Fruit fly (Drosophila melanogaster): ENCODE data around the gene Sytbeta.

Sytbeta gene

dm6 chr3L:15054477-15054876, 10.3 kb downstream of the Sytbeta start, which contains the start of gene EAChm:
TSS of gene EAChm (plus strand) at chr3L:15054777.
- TF ChIP-seq noc (tag; optimal IDR thresholded peaks at IDR 0.05), result no peak

DNA sequence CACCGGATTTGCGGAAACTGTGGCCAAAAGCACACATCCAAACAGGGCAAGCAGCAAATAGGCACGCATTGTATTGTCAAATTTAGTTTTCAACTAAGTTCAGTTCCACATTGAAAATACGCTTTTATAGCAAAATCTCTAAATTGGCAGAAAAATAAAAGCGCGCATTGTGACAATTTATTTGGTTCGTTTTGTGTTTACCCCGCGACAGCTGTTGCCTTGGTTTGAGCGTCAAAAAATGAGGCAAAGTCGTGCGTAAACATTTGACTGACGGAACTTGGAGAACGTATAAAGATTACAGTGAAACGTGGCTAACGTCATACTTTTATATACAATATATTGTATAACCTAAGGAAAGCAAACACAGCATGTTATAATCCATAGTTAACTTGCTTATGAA, 10.7 kb downstream of the Sytbeta start, which contains the start of gene CG18649:
CG18649 (minus strand) TSS at position 101 of the 400 bp plus-strand sequence.
- TF ChIP-seq noc (tag; optimal IDR thresholded peaks at IDR 0.05), result no peak

- no peak for TF ChIP-seq noc (tag; optimal IDR thresholded peaks at IDR 0.05)
These were observed 11.5 kb downstream of the Sytbeta start, which contains the start of gene CG43680 for dm6 chr3L:15053251-15053650. TSS of gene CG43680 (minus strand) at chr3L:15053351.

dm6 chr3L:15052390-15052789, 12.4 kb downstream of the Sytbeta start, which contains the start of gene CG13461:
TSS of gene CG13461 (minus strand) at chr3L:15052490.
- TF ChIP-seq noc (tag; optimal IDR thresholded peaks at IDR 0.05), result no peak

dm6 chr3L:15051325-15051724, 13.5 kb downstream of the Sytbeta start, which contains the start of gene CG43679:
TSS of gene CG43679 (minus strand) at chr3L:15051425.
- TF ChIP-seq noc (tag; optimal IDR thresholded peaks at IDR 0.05), result no peak

- TF ChIP-seq noc (tag; optimal IDR thresholded peaks at IDR 0.05), result no peak
These were observed 14.1 kb downstream of the Sytbeta start, which contains the start of gene CG12310 for dm6 chr3L:15050706-15051105. TSS of gene CG12310 (minus strand) at chr3L:15050806.

DNA sequence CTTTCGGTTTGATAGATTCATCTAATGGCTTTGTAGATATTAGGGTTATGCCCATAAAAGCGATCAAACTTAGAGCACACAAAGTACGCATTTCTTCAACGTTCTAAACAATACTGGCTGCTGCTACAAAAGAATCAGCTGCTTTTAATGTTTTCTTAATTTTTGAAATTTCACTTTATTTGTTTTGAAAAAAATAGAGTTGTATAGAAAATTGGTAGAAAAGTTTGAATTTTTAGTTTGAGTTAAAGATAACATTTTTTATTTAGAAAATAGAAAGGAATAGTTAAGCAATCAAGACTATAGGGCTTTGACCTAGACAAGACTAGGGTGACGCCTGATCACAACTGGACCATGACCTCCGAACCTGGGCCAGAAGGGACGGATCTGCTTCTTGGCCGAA, 14.7 kb downstream of the Sytbeta start, which contains the start of gene CG18581:
CG18581 (minus strand) TSS at position 101 of the 400 bp plus-strand sequence.
- no peak for TF ChIP-seq noc (tag; optimal IDR thresholded peaks at IDR 0.05)

- no peak for TF ChIP-seq noc (tag; optimal IDR thresholded peaks at IDR 0.05)
These were observed 15.4 kb downstream of the Sytbeta start, which contains the start of gene CG43678 for dm6 chr3L:15049395-15049794. TSS of gene CG43678 (minus strand) at chr3L:15049495.

DNA sequence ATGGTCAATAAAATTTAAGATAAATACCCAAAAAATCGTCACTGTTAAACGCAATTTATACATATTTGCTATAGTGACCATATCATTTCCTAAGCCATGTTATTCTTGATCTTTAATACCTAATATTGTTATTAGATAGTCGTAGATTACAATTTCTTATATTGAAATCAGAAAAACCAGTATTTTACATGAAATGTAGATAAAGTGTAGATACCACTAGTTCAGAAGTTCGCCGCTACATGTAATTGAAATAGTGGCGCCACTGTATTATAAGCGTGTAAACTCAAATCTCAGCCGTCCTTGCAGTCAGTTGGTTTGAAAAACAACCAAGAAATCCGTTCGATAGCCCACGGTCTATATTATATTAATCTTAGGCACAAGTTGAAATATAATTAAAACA, 16.7 kb downstream of the Sytbeta start:
- no peak for TF ChIP-seq noc (tag; optimal IDR thresholded peaks at IDR 0.05)

- TF ChIP-seq noc (tag; optimal IDR thresholded peaks at IDR 0.05), result no peak
These were observed 17.2 kb downstream of the Sytbeta start for dm6 chr3L:15047606-15048005.

dm6 chr3L:15045114-15045513, 19.7 kb downstream of the Sytbeta start:
- TF ChIP-seq noc (tag; optimal IDR thresholded peaks at IDR 0.05), result no peak

DNA sequence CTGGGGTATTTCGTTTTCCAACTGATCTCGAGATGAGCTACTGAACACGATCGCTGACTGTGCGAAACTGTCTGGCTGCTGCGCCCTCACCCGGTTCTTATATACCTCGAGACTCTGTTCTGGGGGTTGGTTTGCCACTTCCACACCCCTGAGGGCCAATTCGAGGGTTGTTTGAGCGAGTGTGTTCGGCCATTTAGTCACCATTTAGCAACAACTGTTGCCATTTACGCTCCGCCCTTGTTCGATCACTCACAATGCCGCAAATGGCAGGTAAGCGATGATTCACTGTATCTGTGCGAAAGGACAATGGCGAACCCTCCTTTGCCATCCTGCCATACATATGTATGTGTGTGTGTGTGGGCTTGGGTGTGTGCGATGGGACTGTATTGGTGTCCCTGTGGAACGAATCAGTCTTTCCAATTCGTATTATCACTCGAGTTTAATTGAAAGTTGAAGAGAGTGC, 20.9 kb downstream of the Sytbeta start, which contains the start of gene ind:
ind (minus strand) TSS at position 51 of the 463 bp plus-strand sequence.
- no peak for TF ChIP-seq noc (tag; optimal IDR thresholded peaks at IDR 0.05)

DNA sequence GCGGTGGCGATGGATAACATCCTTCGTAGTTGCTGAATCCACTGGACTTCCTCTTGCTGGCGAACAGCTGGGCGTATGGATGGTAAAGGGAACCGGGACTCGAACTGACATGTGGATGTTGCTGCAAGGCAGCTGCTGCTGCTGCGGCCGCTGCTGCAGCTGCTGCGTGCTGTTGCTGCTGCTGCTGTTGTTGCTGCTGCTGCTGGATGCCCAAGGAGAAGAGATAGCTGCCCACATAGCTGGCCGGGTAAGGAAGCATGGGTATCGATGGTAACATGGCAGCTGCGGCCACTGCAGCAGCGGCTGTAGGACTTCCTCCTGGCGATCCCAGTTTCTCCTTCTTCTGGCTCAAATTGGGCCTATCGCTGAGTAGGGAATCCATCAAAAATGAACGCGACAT, 21.3 kb downstream of the Sytbeta start:
- no peak for TF ChIP-seq noc (tag; optimal IDR thresholded peaks at IDR 0.05)

DNA sequence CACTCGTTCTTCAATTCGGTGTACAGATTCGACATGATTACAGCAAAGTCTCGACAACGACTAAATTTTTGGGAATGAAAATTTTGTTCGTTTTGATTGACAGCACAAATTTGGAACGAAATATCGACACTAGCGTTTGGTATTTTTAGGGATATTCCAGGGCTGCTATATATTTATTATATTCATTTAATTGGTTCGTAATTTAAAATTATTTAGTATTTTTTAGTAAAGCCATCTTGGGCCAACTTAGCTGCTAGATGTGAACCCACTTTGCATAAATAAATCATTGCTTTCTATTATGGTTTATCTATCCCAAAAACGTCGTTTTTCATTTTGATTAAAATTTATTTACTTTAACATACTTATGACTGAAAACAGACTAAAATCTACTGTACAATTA, 22.3 kb downstream of the Sytbeta start, which contains the start of gene Rpn12R:
Rpn12R (minus strand) TSS at position 101 of the 400 bp plus-strand sequence.
- TF ChIP-seq noc (tag; optimal IDR thresholded peaks at IDR 0.05), result no peak

DNA sequence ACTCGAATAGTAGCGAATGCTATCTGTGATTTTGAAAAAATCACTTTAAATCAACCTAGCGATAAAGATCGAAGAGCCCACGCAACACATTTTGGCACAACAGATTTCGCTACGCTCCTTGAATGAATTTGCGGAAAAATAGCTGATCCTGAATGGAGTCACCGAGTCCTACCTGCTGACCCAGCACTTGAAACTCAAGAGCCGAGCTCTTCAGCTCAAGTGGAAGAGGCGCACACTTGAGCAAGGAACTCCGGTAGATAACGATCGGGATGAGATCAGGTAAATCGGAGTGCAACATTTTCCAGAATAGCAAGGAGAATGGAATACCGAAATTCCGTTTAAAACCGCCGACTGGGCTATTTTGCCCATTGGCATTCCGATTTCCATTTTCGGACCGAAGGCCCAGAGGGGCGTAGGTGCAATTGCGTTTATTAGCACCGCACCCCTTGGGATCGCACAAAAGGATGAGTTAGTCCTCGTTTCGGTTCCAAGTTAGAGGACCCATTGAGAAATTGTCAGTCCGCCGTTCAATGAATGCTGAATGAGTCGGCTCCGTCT, 24.4 kb downstream of the Sytbeta start:
- TF ChIP-seq noc (tag; optimal IDR thresholded peaks at IDR 0.05), result no peak

DNA sequence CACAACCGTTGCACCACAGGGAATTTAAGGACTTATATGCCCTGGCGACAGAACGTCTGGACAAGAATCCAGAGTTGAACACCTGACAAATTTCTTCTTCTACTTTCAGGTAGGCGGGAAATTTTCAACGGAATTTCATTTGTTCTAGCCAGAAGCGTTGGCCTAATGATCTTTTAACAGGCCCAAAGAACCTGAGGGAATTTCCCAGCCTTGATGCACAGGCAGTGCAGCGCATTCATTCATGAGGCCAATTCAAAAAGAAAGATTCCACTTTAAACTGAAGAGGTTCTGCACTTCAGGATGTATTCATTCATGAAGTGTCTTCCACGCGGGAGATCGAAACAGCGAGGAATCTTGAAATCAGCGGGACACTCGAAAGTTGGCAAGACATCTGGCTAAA, 25.3 kb downstream of the Sytbeta start:
- TF ChIP-seq noc (tag; optimal IDR thresholded peaks at IDR 0.05), result no peak

- TF ChIP-seq noc (tag; optimal IDR thresholded peaks at IDR 0.05), result no peak
These were observed 29.2 kb downstream of the Sytbeta start for dm6 chr3L:15035585-15035984.
